Fruit fly (Drosophila melanogaster): Measurements from ENCODE around the gene Or85c.

DNA sequence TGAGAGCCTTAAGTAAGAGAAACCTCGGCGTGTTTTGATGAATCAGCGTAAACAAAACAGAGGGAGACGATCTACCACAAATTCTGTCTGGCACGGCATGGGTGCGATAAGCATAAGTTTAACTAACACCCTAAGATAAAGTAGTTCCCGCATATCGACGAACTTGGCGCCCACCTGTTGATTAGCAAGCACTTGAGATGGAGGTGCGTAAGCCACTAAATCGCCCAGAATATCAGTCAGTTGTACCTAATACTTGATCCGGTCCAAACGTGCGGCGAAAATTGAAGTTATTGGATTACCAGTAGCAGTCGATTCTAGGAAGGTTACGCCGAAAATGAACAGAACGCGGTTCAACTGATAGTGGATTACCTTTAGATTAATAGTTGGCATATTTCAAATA lies 8.7 kb upstream of the Or85c start, which contains the start of gene CG31454:
- TF ChIP-seq Eip93F (GFP tag; optimal IDR thresholded peaks at IDR 0.05) (no peak), topi (GFP tag; optimal IDR thresholded peaks at IDR 0.05) (no peak)

Measured in whole organism, prepupa.